Fruit fly (Drosophila melanogaster): Measurements from ENCODE around the gene daed.

The daed gene

dm6 chr2L:2180120-2180539 lies 36.0 kb downstream of the daed start (continued):
- TF ChIP-seq cg (GFP tag; optimal IDR thresholded peaks at IDR 0.05) (no peak), rib (GFP tag; IDR thresholded peaks at IDR 0.05) (peak; percentile 73), CG15601 (tag; optimal IDR thresholded peaks at IDR 0.05) (peak; percentile 94), D19B (GFP tag; optimal IDR thresholded peaks at IDR 0.05) (peak; percentile 21), CG9876 (GFP tag; optimal IDR thresholded peaks at IDR 0.05) (peak; percentile 34), CG14860 (GFP tag; IDR thresholded peaks at IDR 0.05; ENCODE audit: partially characterized antibody) (no peak), PHDP (tag; optimal IDR thresholded peaks at IDR 0.05) (peak; percentile 93), CG4328 (GFP tag; optimal IDR thresholded peaks at IDR 0.05) (peak; percentile 55), ftz-f1 (GFP tag; optimal IDR thresholded peaks at IDR 0.05) (peak; percentile 10), vfl (GFP tag; optimal IDR thresholded peaks at IDR 0.05) (peak; percentile 63), CG8089 (GFP tag; optimal IDR thresholded peaks at IDR 0.05) (peak; percentile 70), Adf1 (GFP tag; IDR thresholded peaks at IDR 0.05) (peak; percentile 48), yki (optimal IDR thresholded peaks at IDR 0.05) (no peak), Stat92E (GFP tag; optimal IDR thresholded peaks at IDR 0.05) (peak in 1 of 3 experiments; percentile 87), ato (GFP tag; IDR thresholded peaks at IDR 0.05; ENCODE audit: partially characterized antibody) (no peak), dysf (GFP tag; IDR thresholded peaks at IDR 0.05) (peak; percentile 91), bbx (GFP tag; IDR thresholded peaks at IDR 0.05; ENCODE audit: partially characterized antibody) (no peak), B-H1 (GFP tag; IDR thresholded peaks at IDR 0.05) (peak; percentile 85), Rfx (GFP tag; IDR thresholded peaks at IDR 0.05) (peak; percentile 88), Fer2 (tag; optimal IDR thresholded peaks at IDR 0.05) (peak; percentile 57), pnt (GFP tag; optimal IDR thresholded peaks at IDR 0.05) (peak; percentile 74), CG13624 (GFP tag; optimal IDR thresholded peaks at IDR 0.05) (peak; percentile 60), D19A (tag; optimal IDR thresholded peaks at IDR 0.05) (peak; percentile 89), br (optimal IDR thresholded peaks at IDR 0.05) (no peak), kah (GFP tag; optimal IDR thresholded peaks at IDR 0.05) (peak; percentile 87), CG17361 (GFP tag; IDR thresholded peaks at IDR 0.05) (peak; percentile 81), Sox100B (GFP tag; optimal IDR thresholded peaks at IDR 0.05) (peak; percentile 89), danr (GFP tag; IDR thresholded peaks at IDR 0.05) (peak; percentile 70), CG14710 (tag; optimal IDR thresholded peaks at IDR 0.05) (peak; percentile 92), esg (GFP tag; conservative IDR thresholded peaks at IDR 0.05) (peak; percentile 89), CG30431 (GFP tag; optimal IDR thresholded peaks at IDR 0.05) (peak; percentile 78), ranshi (GFP tag; IDR thresholded peaks at IDR 0.05) (peak; percentile 91), CG18599 (GFP tag; optimal IDR thresholded peaks at IDR 0.05) (peak; percentile 89), CG15073 (GFP tag; optimal IDR thresholded peaks at IDR 0.05) (peak; percentile 55), Doc3 (GFP tag; IDR thresholded peaks at IDR 0.05; ENCODE audit: partially characterized antibody) (no peak), seq (GFP tag; IDR thresholded peaks at IDR 0.05) (peak; percentile 80), CG6254 (GFP tag; optimal IDR thresholded peaks at IDR 0.05) (peak; percentile 84), fd64A (GFP tag; optimal IDR thresholded peaks at IDR 0.05) (peak; percentile 82), CG6272 (GFP tag; IDR thresholded peaks at IDR 0.05) (peak; percentile 80), stwl (tag; optimal IDR thresholded peaks at IDR 0.05) (no peak), CG10274 (GFP tag; optimal IDR thresholded peaks at IDR 0.05) (peak; percentile 61), CG8281 (tag; optimal IDR thresholded peaks at IDR 0.05) (peak; percentile 72), ap (GFP tag; IDR thresholded peaks at IDR 0.05) (peak; percentile 91), sob (GFP tag; IDR thresholded peaks at IDR 0.05) (peak; percentile 87), corto (GFP tag; optimal IDR thresholded peaks at IDR 0.05) (no peak), CG30020 (tag; optimal IDR thresholded peaks at IDR 0.05) (peak; percentile 47), CG14667 (GFP tag; IDR thresholded peaks at IDR 0.05) (peak; percentile 86), p53 (GFP tag; optimal IDR thresholded peaks at IDR 0.05) (peak; percentile 22), tgo (GFP tag; IDR thresholded peaks at IDR 0.05) (peak; percentile 90), Hmx (GFP tag; optimal IDR thresholded peaks at IDR 0.05) (peak; percentile 49), CG7556 (GFP tag; optimal IDR thresholded peaks at IDR 0.05) (peak; percentile 85)
